Fruit fly (Drosophila melanogaster) whole organism, prepupa: Measurements from ENCODE around the gene CG13841.

Source experiments
- CG10631 ChIP-seq: fragments of 200-800 bp; sonication (Bioruptor generic); optimal IDR thresholded peaks from 2 replicates; lab custom pipeline; 2016; ENCODE audit warnings: missing biosample characterization, missing genetic modification characterization
- CG11294 ChIP-seq: fragments of 200-800 bp; sonication (Bioruptor generic); IDR thresholded peaks from 2 replicates; pipeline ENCODE4 v1.3.6; 2022; ENCODE audit warnings: missing biosample characterization, missing genetic modification characterization
- CG16779 ChIP-seq: fragments of 200-800 bp; sonication (Bioruptor generic); optimal IDR thresholded peaks from 3 replicates; lab custom pipeline; 2017; ENCODE audit warnings: missing biosample characterization, mild to moderate bottlenecking, missing genetic modification characterization
- CG6163 ChIP-seq: fragments of 200-800 bp; sonication (Bioruptor generic); IDR thresholded peaks from 3 replicates; pipeline ENCODE4 v1.3.6; 2022; ENCODE audit warnings: missing biosample characterization, missing genetic modification characterization
- CG7368 ChIP-seq: fragments of 200-800 bp; sonication (Bioruptor generic); optimal IDR thresholded peaks from 3 replicates; lab custom pipeline; 2016; ENCODE audit warnings: missing biosample characterization, missing genetic modification characterization
- CG8119 ChIP-seq: fragments of 200-800 bp; sonication (Bioruptor generic); IDR thresholded peaks from 3 replicates; pipeline ENCODE4 v1.3.6; 2022; ENCODE audit warnings: missing biosample characterization, missing genetic modification characterization
- Eip78C ChIP-seq: fragments of 200-800 bp; sonication (Bioruptor generic); peaks from one replicate; lab custom pipeline; 2016; ENCODE audit warnings: missing biosample characterization, missing genetic modification characterization
- Ets96B ChIP-seq: fragments of 200-800 bp; optimal IDR thresholded peaks from 2 replicates; lab custom pipeline; 2019; ENCODE audit warnings: missing biosample characterization, mild to moderate bottlenecking, missing genetic modification characterization, moderate library complexity
- Sox102F ChIP-seq: fragments of 200-800 bp; sonication (Bioruptor generic); optimal IDR thresholded peaks from 2 replicates; lab custom pipeline; 2016; ENCODE audit warnings: missing biosample characterization, mild to moderate bottlenecking, missing genetic modification characterization
- achi ChIP-seq: fragments of 200-800 bp; sonication (Bioruptor generic); optimal IDR thresholded peaks from 3 replicates; lab custom pipeline; 2016; ENCODE audit warnings: missing biosample characterization, missing genetic modification characterization
- dac ChIP-seq: fragments of 200-800 bp; sonication (Bioruptor generic); optimal IDR thresholded peaks from 2 replicates; lab custom pipeline; 2017; ENCODE audit warnings: missing biosample characterization, mild to moderate bottlenecking, missing genetic modification characterization
- salr ChIP-seq, 2 experiments: fragments of 200-800 bp; sonication (Bioruptor generic); optimal IDR thresholded peaks; 3 replicates each; lab custom pipeline; 2016 to 2018; ENCODE audit warnings: missing biosample characterization in 2 of 2, missing genetic modification characterization in 2 of 2, mild to moderate bottlenecking in 1 of 2
- spab ChIP-seq: fragments of 200-800 bp; sonication (Bioruptor generic); optimal IDR thresholded peaks from 2 replicates; lab custom pipeline; 2017; ENCODE audit warnings: missing biosample characterization, mild to moderate bottlenecking, missing genetic modification characterization, missing genetic modification reagents
- topi ChIP-seq: fragments of 200-800 bp; sonication (Bioruptor generic); optimal IDR thresholded peaks from 3 replicates; lab custom pipeline; 2016; ENCODE audit warnings: missing biosample characterization, missing genetic modification characterization

dm6 chr3R:22753600-22753894 is 14.0 kb downstream of the CG13841 start:
- TF ChIP-seq Ets96B (no peak), dac (GFP tag; lab: Kevin White, UChicago) (no peak), Eip78C (no peak), CG10631 (GFP tag; lab: Kevin White, UChicago) (no peak), CG7368 (GFP tag; lab: Kevin White, UChicago) (no peak), CG11294 (GFP tag; lab: Robert Waterston, UW) (no peak), CG16779 (no peak), spab (GFP tag; lab: Kevin White, UChicago) (no peak), salr (GFP tag; optimal IDR thresholded peaks at IDR 0.05; lab: Kevin White, UChicago) (no peak), topi (GFP tag; lab: Kevin White, UChicago) (no peak), achi (GFP tag; lab: Kevin White, UChicago) (no peak), CG6163 (GFP tag; lab: Robert Waterston, UW) (no peak), Sox102F (no peak), CG8119 (GFP tag; lab: Robert Waterston, UW) (no peak)
